Fruit fly (Drosophila melanogaster) whole organism, embryonic: ENCODE results near the gene PPP4R2r.

Source experiments
- Atf6 ChIP-seq: fragments of 200-800 bp; sonication (Bioruptor generic); IDR thresholded peaks from 2 replicates; pipeline ENCODE4 v1.3.6; 2022; ENCODE audit warnings: missing biosample characterization, missing genetic modification characterization
- Bteb2 ChIP-seq: fragments of 200-800 bp; sonication (Bioruptor generic); optimal IDR thresholded peaks from 2 replicates; lab custom pipeline; 2016; ENCODE audit warnings: missing biosample characterization, missing genetic modification characterization
- CG10565 ChIP-seq: fragments of 200-800 bp; sonication (Bioruptor generic); optimal IDR thresholded peaks from 3 replicates; lab custom pipeline; 2016; ENCODE audit warnings: missing biosample characterization, mild to moderate bottlenecking, missing genetic modification characterization
- CG14014 ChIP-seq: fragments of 200-800 bp; sonication (Bioruptor generic); IDR thresholded peaks from 2 replicates; pipeline ENCODE4 v1.3.6; 2022; ENCODE audit warnings: missing biosample characterization, missing genetic modification characterization
- CG14441 ChIP-seq: fragments of 200-800 bp; sonication (Bioruptor generic); IDR thresholded peaks from 2 replicates; pipeline ENCODE4 v1.3.6; 2022; ENCODE audit warnings: missing biosample characterization, missing genetic modification characterization
- CG14710 ChIP-seq: fragments of 200-800 bp; sonication (Bioruptor generic); optimal IDR thresholded peaks from 3 replicates; lab custom pipeline; 2019; ENCODE audit warnings: missing biosample characterization, mild to moderate bottlenecking, missing genetic modification characterization, moderate library complexity
- CG17612 ChIP-seq: fragments of 200-800 bp; sonication (Bioruptor generic); IDR thresholded peaks from 2 replicates; pipeline ENCODE4 v1.3.6; 2022; ENCODE audit warnings: missing biosample characterization, missing genetic modification characterization
- CG2712 ChIP-seq: fragments of 200-800 bp; optimal IDR thresholded peaks from 3 replicates; lab custom pipeline; 2019; ENCODE audit warnings: missing biosample characterization, mild to moderate bottlenecking, missing genetic modification characterization, moderate library complexity
- CG32772 ChIP-seq: fragments of 200-800 bp; sonication (Bioruptor generic); IDR thresholded peaks from 2 replicates; pipeline ENCODE4 v1.3.6; 2022; ENCODE audit warnings: missing biosample characterization, missing genetic modification characterization
- CG4328 ChIP-seq: fragments of 200-800 bp; sonication (Bioruptor generic); optimal IDR thresholded peaks from 3 replicates; lab custom pipeline; 2017; ENCODE audit warnings: missing biosample characterization, missing genetic modification reagents, missing genetic modification characterization
- CG4707 ChIP-seq: fragments of 200-800 bp; sonication (Bioruptor generic); optimal IDR thresholded peaks from 2 replicates; lab custom pipeline; 2018; ENCODE audit warnings: missing biosample characterization, mild to moderate bottlenecking, missing genetic modification characterization, moderate library complexity
- CG6765 ChIP-seq: fragments of 200-800 bp; sonication (Bioruptor generic); optimal IDR thresholded peaks from 3 replicates; lab custom pipeline; 2017; ENCODE audit warnings: missing biosample characterization, mild to moderate bottlenecking, missing genetic modification characterization
- CG8089 ChIP-seq: fragments of 200-800 bp; sonication (Bioruptor generic); optimal IDR thresholded peaks from 3 replicates; lab custom pipeline; 2016; ENCODE audit warnings: missing biosample characterization, missing genetic modification characterization
- CG8281 ChIP-seq: fragments of 200-800 bp; sonication (Bioruptor generic); optimal IDR thresholded peaks from 2 replicates; lab custom pipeline; 2018; ENCODE audit warnings: missing biosample characterization, mild to moderate bottlenecking, missing genetic modification characterization, moderate library complexity
- Camta ChIP-seq: fragments of 200-800 bp; sonication (Bioruptor generic); optimal IDR thresholded peaks from 2 replicates; lab custom pipeline; 2016; ENCODE audit warnings: missing biosample characterization, missing genetic modification characterization
- Drgx ChIP-seq: fragments of 200-800 bp; sonication (Bioruptor generic); IDR thresholded peaks from 2 replicates; pipeline ENCODE4 v1.3.6; 2022; ENCODE audit warnings: missing biosample characterization, missing genetic modification characterization
- Ets97D ChIP-seq: fragments of 200-800 bp; sonication (Bioruptor generic); optimal IDR thresholded peaks from 3 replicates; lab custom pipeline; 2016; ENCODE audit warnings: missing biosample characterization, missing genetic modification characterization
- Gsc ChIP-seq: fragments of 200-800 bp; sonication (Bioruptor generic); IDR thresholded peaks from 2 replicates; pipeline ENCODE4 v1.3.6; 2022; ENCODE audit warnings: missing biosample characterization, missing genetic modification characterization
- HLH54F ChIP-seq: fragments of 200-800 bp; sonication (Bioruptor generic); optimal IDR thresholded peaks from 3 replicates; lab custom pipeline; 2016; ENCODE audit warnings: missing biosample characterization, missing genetic modification characterization
- HLHmδ ChIP-seq: fragments of 200-800 bp; sonication (Bioruptor generic); optimal IDR thresholded peaks from 2 replicates; lab custom pipeline; 2018; ENCODE audit warnings: missing biosample characterization, mild to moderate bottlenecking, missing genetic modification characterization, moderate library complexity
- Hey ChIP-seq: fragments of 200-800 bp; sonication (Bioruptor generic); optimal IDR thresholded peaks from 3 replicates; lab custom pipeline; 2018; ENCODE audit warnings: missing biosample characterization, mild to moderate bottlenecking, missing genetic modification characterization
- Hr39 ChIP-seq: fragments of >200 bp; optimal IDR thresholded peaks from 2 replicates; lab custom pipeline; 2017
- NC2β ChIP-seq: fragments of 200-800 bp; sonication (Bioruptor generic); optimal IDR thresholded peaks from 2 replicates; lab custom pipeline; 2016; ENCODE audit warnings: missing biosample characterization, missing genetic modification characterization
- NfI ChIP-seq: fragments of 200-800 bp; sonication (Bioruptor generic); optimal IDR thresholded peaks from 3 replicates; lab custom pipeline; 2018; ENCODE audit warnings: missing biosample characterization, mild to moderate bottlenecking, missing genetic modification characterization, moderate library complexity
- PHDP ChIP-seq: fragments of 200-800 bp; sonication (Bioruptor generic); optimal IDR thresholded peaks from 3 replicates; lab custom pipeline; 2018; ENCODE audit warnings: missing biosample characterization, mild to moderate bottlenecking, missing genetic modification characterization, moderate library complexity
- YL-1 ChIP-seq: fragments of 200-800 bp; sonication (Bioruptor generic); optimal IDR thresholded peaks from 3 replicates; lab custom pipeline; 2017; ENCODE audit warnings: missing biosample characterization, mild to moderate bottlenecking, missing genetic modification characterization
- ac ChIP-seq: fragments of 200-800 bp; sonication (Bioruptor generic); optimal IDR thresholded peaks from 3 replicates; lab custom pipeline; 2017; ENCODE audit warnings: missing biosample characterization, mild to moderate bottlenecking, missing genetic modification characterization
- chm ChIP-seq: fragments of 200-800 bp; sonication (Bioruptor generic); IDR thresholded peaks from 2 replicates; pipeline ENCODE4 v1.3.6; 2022; ENCODE audit warnings: missing biosample characterization, missing genetic modification characterization
- crc ChIP-seq: fragments of 200-800 bp; sonication (Bioruptor generic); optimal IDR thresholded peaks from 2 replicates; lab custom pipeline; 2016; ENCODE audit warnings: missing biosample characterization, missing genetic modification characterization
- cwo ChIP-seq: fragments of 200-800 bp; sonication (Bioruptor generic); optimal IDR thresholded peaks from 3 replicates; lab custom pipeline; 2017; ENCODE audit warnings: missing biosample characterization, missing genetic modification characterization, mild to moderate bottlenecking, moderate library complexity, missing genetic modification reagents
- disco-r ChIP-seq: fragments of 200-800 bp; sonication (Bioruptor generic); optimal IDR thresholded peaks from 2 replicates; lab custom pipeline; 2016; ENCODE audit warnings: missing biosample characterization, missing genetic modification characterization
- dysf ChIP-seq: fragments of 200-800 bp; sonication (Bioruptor generic); IDR thresholded peaks from 3 replicates; pipeline ENCODE4 v1.3.6; 2022; ENCODE audit warnings: missing biosample characterization, missing genetic modification characterization
- ems ChIP-seq: fragments of 200-800 bp; sonication (Bioruptor generic); optimal IDR thresholded peaks from 3 replicates; lab custom pipeline; 2016; ENCODE audit warnings: missing biosample characterization, missing genetic modification characterization
- gem ChIP-seq: fragments of 200-800 bp; sonication (Bioruptor generic); optimal IDR thresholded peaks from 2 replicates; lab custom pipeline; 2019; ENCODE audit warnings: missing biosample characterization, mild to moderate bottlenecking, missing genetic modification characterization, moderate library complexity
- ham ChIP-seq: fragments of 200-800 bp; sonication (Bioruptor generic); IDR thresholded peaks from 2 replicates; pipeline ENCODE4 v1.3.6; 2022; ENCODE audit warnings: missing biosample characterization, missing genetic modification characterization
- insv ChIP-seq, 2 experiments: fragments of 200-800 bp; sonication (Bioruptor generic); optimal IDR thresholded peaks; 3 replicates each; lab custom pipeline; 2016 to 2018; ENCODE audit warnings: missing biosample characterization in 2 of 2, missing genetic modification characterization in 2 of 2
- jing ChIP-seq: fragments of 200-800 bp; sonication (Bioruptor generic); optimal IDR thresholded peaks from 2 replicates; lab custom pipeline; 2018; ENCODE audit warnings: missing biosample characterization, mild to moderate bottlenecking, missing genetic modification characterization
- oc ChIP-seq: fragments of 200-800 bp; sonication (Bioruptor generic); optimal IDR thresholded peaks from 2 replicates; lab custom pipeline; 2018; ENCODE audit warnings: missing biosample characterization, mild to moderate bottlenecking, missing genetic modification characterization, moderate library complexity
- pho ChIP-seq: fragments of 200-800 bp; sonication (Bioruptor generic); optimal IDR thresholded peaks from 2 replicates; lab custom pipeline; 2016; ENCODE audit warnings: missing biosample characterization, missing genetic modification characterization
- prd ChIP-seq, 3 experiments: fragments of >200 bp in 2 of 3; fragments of 200-800 bp in 1 of 3; sonication (Bioruptor generic) in 1 of 3; optimal IDR thresholded peaks in 2 of 3; IDR thresholded peaks in 1 of 3; 2 replicates in 2 of 3; 3 replicates in 1 of 3; pipeline versions ENCODE4 v1.3.6 to Lab custom; 2017 to 2022; ENCODE audit warnings: missing biosample characterization in 1 of 3, missing genetic modification characterization in 1 of 3
- repo ChIP-seq: fragments of 200-800 bp; sonication (Bioruptor generic); optimal IDR thresholded peaks from 2 replicates; lab custom pipeline; 2016; ENCODE audit warnings: missing biosample characterization, missing genetic modification characterization
- row ChIP-seq: fragments of 200-800 bp; sonication (Bioruptor generic); IDR thresholded peaks from 3 replicates; pipeline ENCODE4 v1.3.6; 2022; ENCODE audit warnings: missing biosample characterization, missing genetic modification characterization
- salm ChIP-seq: fragments of 200-800 bp; sonication (Bioruptor generic); optimal IDR thresholded peaks from 2 replicates; lab custom pipeline; 2018; ENCODE audit warnings: missing biosample characterization, mild to moderate bottlenecking, missing genetic modification characterization
- sisA ChIP-seq: fragments of 200-800 bp; sonication (Bioruptor generic); IDR thresholded peaks from 2 replicates; pipeline ENCODE4 v1.3.6; 2022; ENCODE audit warnings: missing biosample characterization, missing genetic modification characterization
- tx ChIP-seq: fragments of 200-800 bp; sonication (Bioruptor generic); optimal IDR thresholded peaks from 2 replicates; lab custom pipeline; 2016; ENCODE audit warnings: missing biosample characterization, missing genetic modification characterization
- vfl ChIP-seq: fragments of 200-800 bp; sonication (Bioruptor generic); optimal IDR thresholded peaks from 2 replicates; lab custom pipeline; 2016; ENCODE audit warnings: missing biosample characterization, missing genetic modification characterization
- wor ChIP-seq: fragments of 200-800 bp; sonication (Bioruptor generic); IDR thresholded peaks from 2 replicates; pipeline ENCODE4 v1.3.6; 2022; ENCODE audit warnings: missing biosample characterization, missing genetic modification characterization
- yki ChIP-seq: fragments of >200 bp; optimal IDR thresholded peaks from 3 replicates; lab custom pipeline; 2018

The PPP4R2r gene

DNA sequence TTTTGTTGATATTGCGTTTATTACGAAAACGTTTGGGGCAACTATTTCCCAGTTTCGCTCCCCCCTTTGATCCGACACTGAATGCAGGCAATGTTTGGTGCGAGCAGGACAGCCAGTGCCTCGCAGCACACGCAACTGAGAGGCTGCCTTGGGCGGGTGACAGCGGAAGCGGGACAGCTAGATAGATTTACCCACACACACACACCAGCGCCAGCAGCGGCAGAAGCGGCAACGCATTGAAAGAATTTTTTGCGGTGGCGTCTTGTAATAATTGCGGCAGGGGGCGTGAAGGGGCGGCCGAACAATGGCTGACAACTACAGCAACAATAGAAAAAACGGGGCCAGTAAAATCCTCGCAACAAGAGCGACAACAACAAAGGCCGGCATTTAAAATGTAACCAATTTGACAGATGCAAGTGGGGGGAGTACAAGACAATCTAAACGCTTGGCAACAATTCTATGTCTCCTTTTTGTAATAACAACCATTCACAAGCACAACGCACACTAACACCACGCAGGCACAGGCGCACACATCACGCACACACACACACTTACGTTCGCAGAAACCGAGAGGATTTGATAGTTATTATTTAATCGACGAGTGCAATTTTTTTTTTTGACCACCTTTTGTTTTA lies 5.9 kb upstream of the PPP4R2r start (continued):
- TF ChIP-seq HLH54F (GFP tag; lab: Kevin White, UChicago), result peak; percentile 3

DNA sequence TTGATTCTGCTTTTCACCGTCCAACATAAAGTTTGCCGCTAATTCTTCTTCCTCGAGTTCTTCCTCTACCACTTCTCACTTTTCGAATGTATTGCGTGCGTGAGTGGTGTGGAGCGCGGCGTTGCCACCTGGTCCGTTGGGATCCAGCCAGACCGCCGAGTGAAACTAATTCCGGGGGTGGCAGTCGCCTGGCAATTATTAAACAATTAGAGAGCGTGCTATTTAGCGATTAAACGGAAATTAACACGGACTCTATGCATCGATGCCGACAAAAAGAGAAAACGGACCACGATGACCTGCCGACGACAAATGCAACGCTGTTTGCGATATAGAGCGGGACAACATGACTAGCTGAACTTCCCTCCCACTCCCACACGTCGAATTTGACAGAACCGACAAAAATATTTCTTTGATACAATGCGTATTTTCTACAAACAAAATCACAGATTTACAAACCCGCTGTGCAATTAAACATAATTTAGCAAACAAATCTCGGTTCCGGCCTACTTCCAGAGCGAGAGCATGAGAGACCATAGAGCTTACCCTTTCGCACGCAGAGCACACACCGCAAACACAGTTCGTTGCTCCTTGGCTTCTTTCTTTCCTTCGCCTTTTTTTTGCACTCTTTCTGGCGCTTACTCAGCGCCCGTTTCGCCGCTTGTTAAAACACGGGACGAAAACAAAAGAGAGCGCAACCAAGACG lies 5.0 kb upstream of the PPP4R2r start, which contains the start of gene CG2889:
Gene CG2889, plus strand, starts transcription at position 429 of the 703 bp plus-strand sequence.
- TF ChIP-seq YL-1 (GFP tag; lab: Kevin White, UChicago), result peak; percentile 41
- no peak for TF ChIP-seq PHDP (tag; lab: Kevin White, UChicago)
- TF ChIP-seq cwo, result no peak
- no peak for TF ChIP-seq CG17612 (GFP tag; lab: Robert Waterston, UW)
- TF ChIP-seq prd (optimal IDR thresholded peaks at IDR 0.05; lab: Kevin White, UChicago), result no peak
- TF ChIP-seq prd (GFP tag; IDR thresholded peaks at IDR 0.05; lab: Robert Waterston, UW), result peak; percentile 47; the same call in 1 of the 3 replicates
- TF ChIP-seq oc (tag; lab: Kevin White, UChicago), result no peak
- no peak for TF ChIP-seq CG8089 (GFP tag; lab: Kevin White, UChicago)
- no peak for TF ChIP-seq salm (tag; lab: Kevin White, UChicago)
- TF ChIP-seq CG2712 (tag; lab: Kevin White, UChicago), result peak; percentile 68
- no peak for TF ChIP-seq vfl (GFP tag; lab: Kevin White, UChicago)
- no peak for TF ChIP-seq CG14014
- no peak for TF ChIP-seq ac (GFP tag; lab: Kevin White, UChicago)
- TF ChIP-seq CG14441 (GFP tag; lab: Robert Waterston, UW), result peak; percentile 45
- peak; percentile 41 for TF ChIP-seq pho (GFP tag; lab: Kevin White, UChicago)
- TF ChIP-seq tx (GFP tag; lab: Kevin White, UChicago), result no peak
- no peak for TF ChIP-seq CG8281 (tag; lab: Kevin White, UChicago)
- TF ChIP-seq ham (GFP tag; lab: Robert Waterston, UW), result no peak
- TF ChIP-seq jing (GFP tag; lab: Kevin White, UChicago), result no peak
- TF ChIP-seq chm, result no peak
- TF ChIP-seq repo (GFP tag; lab: Kevin White, UChicago), result no peak
- no peak for TF ChIP-seq insv (GFP tag; optimal IDR thresholded peaks at IDR 0.05; lab: Kevin White, UChicago)
- TF ChIP-seq Bteb2 (GFP tag; lab: Kevin White, UChicago), result no peak
- no peak for TF ChIP-seq CG10565 (GFP tag; lab: Kevin White, UChicago)
- no peak for TF ChIP-seq CG4328
- peak; percentile 61 for TF ChIP-seq Ets97D
- TF ChIP-seq wor (GFP tag; lab: Robert Waterston, UW), result no peak
- no peak for TF ChIP-seq dysf
- TF ChIP-seq CG4707 (GFP tag; lab: Kevin White, UChicago), result no peak
- TF ChIP-seq row, result peak; percentile 52
- no peak for TF ChIP-seq ems (GFP tag; lab: Kevin White, UChicago)
- TF ChIP-seq gem (tag; lab: Kevin White, UChicago), result no peak
- peak; percentile 33; the same call in 1 of the 2 replicates for TF ChIP-seq Drgx (GFP tag; lab: Robert Waterston, UW)
- TF ChIP-seq disco-r (GFP tag; lab: Kevin White, UChicago), result no peak
- no peak for TF ChIP-seq yki (lab: Kevin White, UChicago)
- no peak for TF ChIP-seq CG32772 (GFP tag; lab: Robert Waterston, UW)
- TF ChIP-seq CG14710 (tag; lab: Kevin White, UChicago), result peak; percentile 25
- TF ChIP-seq Atf6 (GFP tag; lab: Robert Waterston, UW), result no peak
- no peak for TF ChIP-seq crc (GFP tag; lab: Kevin White, UChicago)
- no peak for TF ChIP-seq Hr39 (lab: Kevin White, UChicago)
- TF ChIP-seq Hey, result no peak
- no peak for TF ChIP-seq HLHmδ (GFP tag; lab: Kevin White, UChicago)
- TF ChIP-seq Gsc, result no peak
- no peak for TF ChIP-seq sisA (GFP tag; lab: Robert Waterston, UW)
- no peak for TF ChIP-seq CG6765
- TF ChIP-seq Camta (GFP tag; lab: Kevin White, UChicago), result no peak
- TF ChIP-seq NfI (GFP tag; lab: Kevin White, UChicago), result no peak
- TF ChIP-seq NC2β, result no peak
